Fruit fly (Drosophila melanogaster) whole organism, embryonic: Measurements from ENCODE around the gene lama.
A peak's percentile ranks its signal among the peaks of the same experiment; 100 is the strongest.

ENCODE experiments used
- Asciz ChIP-seq: fragments of 200-800 bp; sonication (Bioruptor generic); optimal IDR thresholded peaks from 2 replicates; lab custom pipeline; 2017; ENCODE audit warnings: missing biosample characterization, mild to moderate bottlenecking, missing genetic modification characterization, missing genetic modification reagents
- Atf3 ChIP-seq: fragments of 200-800 bp; sonication (Bioruptor generic); optimal IDR thresholded peaks from 3 replicates; lab custom pipeline; 2016; ENCODE audit warnings: missing biosample characterization, missing genetic modification characterization
- CG10654 ChIP-seq: fragments of 200-800 bp; sonication (Bioruptor generic); optimal IDR thresholded peaks from 2 replicates; lab custom pipeline; 2016; ENCODE audit warnings: missing biosample characterization, missing genetic modification characterization
- CG14860 ChIP-seq: fragments of 200-800 bp; sonication (Bioruptor generic); IDR thresholded peaks from 3 replicates; pipeline ENCODE4 v1.3.6; 2022; ENCODE audit warnings: missing biosample characterization, missing genetic modification characterization; ENCODE audit not compliant: partially characterized antibody
- CG15011 ChIP-seq: fragments of 200-800 bp; sonication (Bioruptor generic); optimal IDR thresholded peaks from 3 replicates; lab custom pipeline; 2018; ENCODE audit warnings: missing biosample characterization, mild to moderate bottlenecking, missing genetic modification characterization
- CG16779 ChIP-seq: fragments of 200-800 bp; sonication (Bioruptor generic); IDR thresholded peaks from 2 replicates; pipeline ENCODE4 v1.3.6; 2022; ENCODE audit warnings: missing biosample characterization, missing genetic modification characterization
- CG18764 ChIP-seq: fragments of 200-800 bp; sonication (Bioruptor generic); optimal IDR thresholded peaks from 3 replicates; lab custom pipeline; 2016; ENCODE audit warnings: missing biosample characterization, missing genetic modification characterization
- CG2678 ChIP-seq: fragments of 200-800 bp; sonication (Bioruptor generic); optimal IDR thresholded peaks from 3 replicates; lab custom pipeline; 2019; ENCODE audit warnings: missing biosample characterization, mild to moderate bottlenecking, missing genetic modification characterization, moderate library complexity
- CG3281 ChIP-seq: fragments of 200-800 bp; sonication (Bioruptor generic); optimal IDR thresholded peaks from 3 replicates; lab custom pipeline; 2017; ENCODE audit warnings: missing biosample characterization, mild to moderate bottlenecking, missing genetic modification characterization
- CG33557 ChIP-seq: fragments of 200-800 bp; sonication (Bioruptor generic); optimal IDR thresholded peaks from 2 replicates; lab custom pipeline; 2019; ENCODE audit warnings: missing biosample characterization, mild to moderate bottlenecking, missing genetic modification characterization, moderate library complexity
- CG4617 ChIP-seq: fragments of 200-800 bp; sonication (Bioruptor generic); optimal IDR thresholded peaks from 3 replicates; lab custom pipeline; 2016; ENCODE audit warnings: missing biosample characterization, missing genetic modification characterization, borderline replicate concordance
- CG5245 ChIP-seq: fragments of 200-800 bp; sonication (Bioruptor generic); optimal IDR thresholded peaks from 3 replicates; lab custom pipeline; 2016; ENCODE audit warnings: missing biosample characterization, missing genetic modification characterization
- CG6272 ChIP-seq: fragments of 200-800 bp; sonication (Bioruptor generic); IDR thresholded peaks from 2 replicates; pipeline ENCODE4 v1.3.6; 2022; ENCODE audit warnings: missing biosample characterization, missing genetic modification characterization
- CG6689 ChIP-seq: fragments of 200-800 bp; sonication (Bioruptor generic); IDR thresholded peaks from 2 replicates; pipeline ENCODE4 v1.3.6; 2022; ENCODE audit warnings: missing biosample characterization, missing genetic modification characterization
- CG6813 ChIP-seq: fragments of 200-800 bp; sonication (Bioruptor generic); optimal IDR thresholded peaks from 2 replicates; lab custom pipeline; 2017; ENCODE audit warnings: missing biosample characterization, missing genetic modification characterization, mild to moderate bottlenecking, moderate library complexity, missing genetic modification reagents
- CG7745 ChIP-seq: fragments of 200-800 bp; sonication (Bioruptor generic); optimal IDR thresholded peaks from 2 replicates; lab custom pipeline; 2018; ENCODE audit warnings: missing biosample characterization, mild to moderate bottlenecking, missing genetic modification characterization, moderate library complexity
- CG7839 ChIP-seq: fragments of 200-800 bp; sonication (Bioruptor generic); optimal IDR thresholded peaks from 3 replicates; lab custom pipeline; 2018; ENCODE audit warnings: missing biosample characterization, mild to moderate bottlenecking, missing genetic modification characterization, moderate library complexity
- CHES-1-like ChIP-seq: fragments of 200-800 bp; sonication (Bioruptor generic); optimal IDR thresholded peaks from 2 replicates; lab custom pipeline; 2016; ENCODE audit warnings: missing biosample characterization, missing genetic modification characterization
- ERR ChIP-seq: fragments of 200-800 bp; sonication (Bioruptor generic); optimal IDR thresholded peaks from 2 replicates; lab custom pipeline; 2016; ENCODE audit warnings: missing biosample characterization, missing genetic modification characterization
- Eip74EF ChIP-seq, 2 experiments: fragments of 200-800 bp in 1 of 2; fragments of >200 bp in 1 of 2; sonication (Bioruptor generic) in 1 of 2; optimal IDR thresholded peaks; 2 replicates each; lab custom pipeline; 2017 to 2019; ENCODE audit warnings: missing biosample characterization in 2 of 2, missing genetic modification characterization in 2 of 2, mild to moderate bottlenecking in 1 of 2, moderate library complexity in 1 of 2
- Fer1 ChIP-seq: fragments of 200-800 bp; sonication (Bioruptor generic); optimal IDR thresholded peaks from 2 replicates; lab custom pipeline; 2017; ENCODE audit warnings: missing biosample characterization, mild to moderate bottlenecking, missing genetic modification characterization
- HLH4C ChIP-seq: fragments of 200-800 bp; sonication (Bioruptor generic); IDR thresholded peaks from 3 replicates; pipeline ENCODE4 v1.3.6; 2022; ENCODE audit warnings: missing biosample characterization, missing genetic modification characterization; ENCODE audit not compliant: partially characterized antibody
- Hand ChIP-seq: fragments of 200-800 bp; sonication (Bioruptor generic); optimal IDR thresholded peaks from 2 replicates; lab custom pipeline; 2017; ENCODE audit warnings: mild to moderate bottlenecking, missing biosample characterization, missing genetic modification reagents, missing genetic modification characterization
- Hr3 ChIP-seq: fragments of 200-800 bp; sonication (Bioruptor generic); optimal IDR thresholded peaks from 3 replicates; lab custom pipeline; 2016; ENCODE audit warnings: missing biosample characterization, missing genetic modification characterization
- Nf-YB ChIP-seq: fragments of 200-800 bp; sonication (Bioruptor generic); optimal IDR thresholded peaks from 3 replicates; lab custom pipeline; 2019; ENCODE audit warnings: missing biosample characterization, mild to moderate bottlenecking, missing genetic modification characterization, moderate library complexity
- Opbp ChIP-seq: fragments of 200-800 bp; sonication (Bioruptor generic); IDR thresholded peaks from 3 replicates; pipeline ENCODE4 v1.3.6; 2022; ENCODE audit warnings: missing biosample characterization, missing genetic modification characterization; ENCODE audit not compliant: partially characterized antibody
- Pdp1 ChIP-seq, 2 experiments: fragments of 200-800 bp; sonication (Bioruptor generic); optimal IDR thresholded peaks; 3 replicates each; lab custom pipeline; 2016; ENCODE audit warnings: missing biosample characterization in 2 of 2, missing genetic modification characterization in 2 of 2, mild to moderate bottlenecking in 1 of 2, moderate library complexity in 1 of 2
- Rfx ChIP-seq: fragments of 200-800 bp; sonication (Bioruptor generic); IDR thresholded peaks from 2 replicates; pipeline ENCODE4 v1.3.6; 2022; ENCODE audit warnings: missing biosample characterization, missing genetic modification characterization
- Side ChIP-seq: fragments of 200-800 bp; sonication (Bioruptor generic); optimal IDR thresholded peaks from 2 replicates; lab custom pipeline; 2016; ENCODE audit warnings: missing biosample characterization, missing genetic modification characterization
- Sox100B ChIP-seq: fragments of 200-800 bp; sonication (Bioruptor generic); optimal IDR thresholded peaks from 3 replicates; lab custom pipeline; 2018; ENCODE audit warnings: missing biosample characterization, mild to moderate bottlenecking, missing genetic modification characterization
- Trl ChIP-seq, 3 experiments: fragments of >200 bp in 2 of 3; fragments of 200-800 bp in 1 of 3; sonication (Bioruptor generic) in 1 of 3; optimal IDR thresholded peaks; 2 replicates in 1 of 3; 3 replicates in 2 of 3; lab custom pipeline; 2016 to 2017; ENCODE audit warnings: missing biosample characterization in 1 of 3, missing genetic modification characterization in 1 of 3
- ato ChIP-seq: fragments of 200-800 bp; sonication (Bioruptor generic); IDR thresholded peaks from 2 replicates; pipeline ENCODE4 v1.3.6; 2022; ENCODE audit warnings: missing biosample characterization, missing genetic modification characterization; ENCODE audit not compliant: partially characterized antibody
- bowl ChIP-seq: fragments of 200-800 bp; sonication (Bioruptor generic); IDR thresholded peaks from 2 replicates; pipeline ENCODE4 v1.3.6; 2022; ENCODE audit warnings: missing biosample characterization, missing genetic modification characterization
- cg ChIP-seq: fragments of 200-800 bp; sonication (Bioruptor generic); optimal IDR thresholded peaks from 3 replicates; lab custom pipeline; 2019; ENCODE audit warnings: missing biosample characterization, mild to moderate bottlenecking, missing genetic modification characterization, moderate library complexity
- corto ChIP-seq: fragments of 200-800 bp; sonication (Bioruptor generic); optimal IDR thresholded peaks from 2 replicates; lab custom pipeline; 2016; ENCODE audit warnings: missing biosample characterization, mild to moderate bottlenecking, missing genetic modification characterization, moderate library complexity
- crol ChIP-seq: fragments of 200-800 bp; sonication (Bioruptor generic); IDR thresholded peaks from 2 replicates; pipeline ENCODE4 v1.3.6; 2022; ENCODE audit warnings: missing biosample characterization, missing genetic modification characterization
- disco-r ChIP-seq: fragments of 200-800 bp; sonication (Bioruptor generic); optimal IDR thresholded peaks from 2 replicates; lab custom pipeline; 2016; ENCODE audit warnings: missing biosample characterization, missing genetic modification characterization
- exex ChIP-seq: fragments of 200-800 bp; sonication (Bioruptor generic); optimal IDR thresholded peaks from 4 replicates; lab custom pipeline; 2018; ENCODE audit warnings: missing biosample characterization, mild to moderate bottlenecking, missing genetic modification characterization, moderate library complexity
- fd96Cb ChIP-seq: fragments of 200-800 bp; sonication (Bioruptor generic); optimal IDR thresholded peaks from 2 replicates; lab custom pipeline; 2018; ENCODE audit warnings: missing biosample characterization, mild to moderate bottlenecking, missing genetic modification characterization, moderate library complexity
- ftz-f1 ChIP-seq: fragments of 200-800 bp; sonication (Bioruptor generic); optimal IDR thresholded peaks from 2 replicates; lab custom pipeline; 2016; ENCODE audit warnings: missing biosample characterization, missing genetic modification characterization
- hb ChIP-seq: fragments of 200-800 bp; sonication (Bioruptor generic); IDR thresholded peaks from 3 replicates; pipeline ENCODE4 v1.3.6; 2022; ENCODE audit warnings: missing biosample characterization, missing genetic modification characterization; ENCODE audit not compliant: partially characterized antibody
- klu ChIP-seq: fragments of 200-800 bp; sonication (Bioruptor generic); IDR thresholded peaks from 2 replicates; pipeline ENCODE4 v1.3.6; 2022; ENCODE audit warnings: missing biosample characterization, missing genetic modification characterization
- knrl ChIP-seq: fragments of 200-800 bp; sonication (Bioruptor generic); IDR thresholded peaks from 3 replicates; pipeline ENCODE4 v1.3.6; 2022; ENCODE audit warnings: missing biosample characterization, missing genetic modification characterization; ENCODE audit not compliant: partially characterized antibody
- nerfin-1 ChIP-seq: fragments of 200-800 bp; sonication (Bioruptor generic); optimal IDR thresholded peaks from 3 replicates; lab custom pipeline; 2019; ENCODE audit warnings: missing biosample characterization, mild to moderate bottlenecking, missing genetic modification characterization, moderate library complexity
- nom ChIP-seq: fragments of 200-800 bp; sonication (Bioruptor generic); optimal IDR thresholded peaks from 2 replicates; lab custom pipeline; 2017; ENCODE audit warnings: missing biosample characterization, missing genetic modification characterization, mild to moderate bottlenecking, moderate library complexity, missing genetic modification reagents
- shn ChIP-seq: fragments of 200-800 bp; sonication (Bioruptor generic); optimal IDR thresholded peaks from 3 replicates; lab custom pipeline; 2016; ENCODE audit warnings: missing biosample characterization, missing genetic modification characterization
- sim ChIP-seq: fragments of 200-800 bp; sonication (Bioruptor generic); IDR thresholded peaks from 2 replicates; pipeline ENCODE4 v1.3.6; 2022; ENCODE audit warnings: missing biosample characterization, missing genetic modification characterization
- tgo ChIP-seq: fragments of 200-800 bp; sonication (Bioruptor generic); IDR thresholded peaks from 3 replicates; pipeline ENCODE4 v1.3.6; 2022; ENCODE audit warnings: missing biosample characterization, missing genetic modification characterization
- wdn ChIP-seq: fragments of 200-800 bp; sonication (Bioruptor generic); IDR thresholded peaks from 2 replicates; pipeline ENCODE4 v1.3.6; 2022; ENCODE audit warnings: missing biosample characterization, missing genetic modification characterization

Gene lama

DNA sequence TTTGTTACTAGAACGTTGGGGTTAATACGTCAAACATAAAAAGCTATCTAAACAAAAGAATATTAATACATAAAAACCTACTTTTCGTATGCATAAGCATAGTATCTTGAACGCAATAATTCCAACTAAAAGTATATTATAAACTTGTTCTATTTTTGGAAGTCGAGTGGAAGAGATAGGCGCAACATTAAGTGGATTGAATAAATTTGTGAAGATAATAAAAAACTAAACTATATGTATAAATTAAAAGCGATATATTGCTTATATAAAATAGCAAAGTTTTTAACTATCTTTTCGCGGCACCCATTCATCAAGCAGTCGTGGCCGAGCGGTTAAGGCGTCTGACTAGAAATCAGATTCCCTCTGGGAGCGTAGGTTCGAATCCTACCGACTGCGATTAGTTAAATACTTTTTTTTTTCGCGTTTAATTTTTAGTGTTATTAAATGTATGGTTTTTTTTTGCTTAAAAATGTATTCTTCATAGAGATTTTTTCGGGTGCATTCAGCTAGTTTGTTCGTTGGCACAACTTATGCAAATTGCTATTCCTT, 13.9 kb downstream of the lama start (continued):
- TF ChIP-seq hb (peak; percentile 47; the same call in 1 of the 3 replicates), shn (GFP tag; lab: Kevin White, UChicago) (no peak), fd96Cb (tag; lab: Kevin White, UChicago) (no peak), Trl (optimal IDR thresholded peaks at IDR 0.05; lab: Kevin White, UChicago) (no peak), Trl (GFP tag; optimal IDR thresholded peaks at IDR 0.05; lab: Kevin White, UChicago) (no peak), crol (GFP tag; lab: Robert Waterston, UW) (no peak), corto (no peak), exex (tag; lab: Kevin White, UChicago) (peak; percentile 73), klu (GFP tag; lab: Robert Waterston, UW) (no peak), bowl (no peak), CG6689 (GFP tag; lab: Robert Waterston, UW) (no peak), CG14860 (GFP tag; lab: Robert Waterston, UW) (peak; percentile 60), Hand (GFP tag; lab: Kevin White, UChicago) (no peak), CHES-1-like (GFP tag; lab: Kevin White, UChicago) (no peak), disco-r (GFP tag; lab: Kevin White, UChicago) (no peak), ato (GFP tag; lab: Robert Waterston, UW) (peak; percentile 63), wdn (GFP tag; lab: Robert Waterston, UW) (no peak), sim (GFP tag; lab: Robert Waterston, UW) (no peak), Opbp (peak; percentile 44; the same call in 1 of the 3 replicates), knrl (peak; percentile 34; the same call in 1 of the 3 replicates), CG6813 (no peak), CG4617 (no peak), Sox100B (GFP tag; lab: Kevin White, UChicago) (no peak), CG7745 (tag; lab: Kevin White, UChicago) (no peak), Atf3 (GFP tag; lab: Kevin White, UChicago) (no peak), Side (GFP tag; lab: Kevin White, UChicago) (no peak), Eip74EF (GFP tag; optimal IDR thresholded peaks at IDR 0.05; lab: Kevin White, UChicago) (no peak), CG15011 (GFP tag; lab: Kevin White, UChicago) (no peak), CG5245 (GFP tag; lab: Kevin White, UChicago) (no peak), CG3281 (GFP tag; lab: Kevin White, UChicago) (no peak), Pdp1 (GFP tag; optimal IDR thresholded peaks at IDR 0.05; lab: Kevin White, UChicago) (no peak), HLH4C (GFP tag; lab: Robert Waterston, UW) (peak; percentile 57; the same call in 1 of the 3 replicates), cg (GFP tag; lab: Kevin White, UChicago) (no peak), CG33557 (GFP tag; lab: Kevin White, UChicago) (no peak), Hr3 (GFP tag; lab: Kevin White, UChicago) (no peak), CG7839 (tag; lab: Kevin White, UChicago) (no peak), CG16779 (no peak), CG10654 (GFP tag; lab: Kevin White, UChicago) (no peak), nom (GFP tag; lab: Kevin White, UChicago) (no peak), Nf-YB (no peak), ftz-f1 (GFP tag; lab: Kevin White, UChicago) (no peak), ERR (no peak), CG6272 (GFP tag; lab: Robert Waterston, UW) (no peak), tgo (GFP tag; lab: Robert Waterston, UW) (no peak), Fer1 (GFP tag; lab: Kevin White, UChicago) (no peak), CG2678 (tag; lab: Kevin White, UChicago) (no peak), CG18764 (GFP tag; lab: Kevin White, UChicago) (no peak), Asciz (GFP tag; lab: Kevin White, UChicago) (no peak), nerfin-1 (tag; lab: Kevin White, UChicago) (no peak), Rfx (GFP tag; lab: Robert Waterston, UW) (no peak)
